Worm (Caenorhabditis elegans): Measurements from ENCODE around the gene C28H8.2.

The C28H8.2 gene

DNA sequence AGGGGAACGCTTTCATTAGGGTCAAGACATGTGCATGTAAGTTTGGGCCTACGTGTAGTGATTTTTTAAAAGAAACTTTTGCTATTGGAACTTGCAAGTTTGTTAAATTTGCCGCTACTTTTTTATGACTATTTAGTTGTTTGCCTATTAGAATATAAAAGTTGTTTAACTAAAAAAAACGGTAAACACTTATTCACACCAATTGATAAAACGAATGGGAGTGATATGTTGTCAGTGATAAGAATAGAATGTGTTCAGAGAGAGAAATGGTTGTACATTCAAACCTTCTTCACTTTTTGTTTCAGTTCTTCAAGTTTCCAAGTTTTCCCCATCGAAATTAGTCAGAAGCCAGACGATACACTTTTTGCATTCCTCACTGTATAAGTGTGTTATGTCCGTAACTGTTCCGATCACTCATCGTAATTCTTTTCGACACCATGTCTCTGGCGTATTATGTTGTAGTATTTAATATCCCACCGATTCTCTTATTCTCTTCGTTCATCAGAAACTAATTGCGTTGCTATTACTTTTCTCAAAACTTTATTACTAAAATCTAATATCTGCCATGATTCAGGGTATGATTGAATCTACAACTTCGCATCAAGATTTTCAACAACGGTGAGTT, 45.8 kb downstream of the C28H8.2 start, which contains the start of gene dct-6:
Gene dct-6, plus strand, starts transcription at position 575 of the 625 bp plus-strand sequence.
- TF ChIP-seq tbx-8 (GFP tag; optimal IDR thresholded peaks at IDR 0.05) (no peak), pha-4 (tag; optimal IDR thresholded peaks at IDR 0.05) (no peak), bed-3 (GFP tag; optimal IDR thresholded peaks at IDR 0.05) (no peak), nhr-12 (tag; optimal IDR thresholded peaks at IDR 0.05) (no peak), mab-5 (tag; optimal IDR thresholded peaks at IDR 0.05) (no peak), nhr-2 (tag; optimal IDR thresholded peaks at IDR 0.05) (no peak), elt-1 (tag; optimal IDR thresholded peaks at IDR 0.05; ENCODE audit: borderline replicate concordance, insufficient read depth) (no peak), elt-3 (tag; optimal IDR thresholded peaks at IDR 0.05) (no peak), snpc-4 (tag; optimal IDR thresholded peaks at IDR 0.05) (no peak), blmp-1 (tag; optimal IDR thresholded peaks at IDR 0.05) (no peak), unc-62 (GFP tag; optimal IDR thresholded peaks at IDR 0.05) (no peak), flh-1 (GFP tag; optimal IDR thresholded peaks at IDR 0.05) (no peak)

DNA sequence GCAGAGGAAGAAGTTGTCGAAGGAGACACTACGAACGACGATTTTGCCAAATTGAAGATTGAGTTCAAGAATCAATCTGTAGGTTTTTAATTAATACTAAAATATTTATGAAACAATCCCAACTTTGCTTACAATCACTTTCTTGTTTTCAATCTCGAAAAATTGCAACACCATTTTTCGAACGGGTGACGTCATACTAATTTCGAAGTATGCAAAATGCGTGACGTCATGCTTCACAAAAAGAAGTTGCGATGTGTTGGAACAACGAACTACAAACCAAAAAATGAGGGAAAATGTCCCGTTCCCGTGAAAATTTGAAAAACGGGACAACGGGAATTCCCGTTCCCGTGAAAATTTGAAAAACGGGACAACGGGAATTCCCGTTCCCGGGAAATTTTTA, 47.5 kb downstream of the C28H8.2 start:
- TF ChIP-seq zip-8 (tag; optimal IDR thresholded peaks at IDR 0.05) (peak; percentile 94), mep-1 (tag; optimal IDR thresholded peaks at IDR 0.05) (no peak)

Measured in whole organism, mixed stage, embryonic.